Worm (Caenorhabditis elegans) whole organism, mixed stage, embryonic: ENCODE results near the gene C15B12.9.

ENCODE experiments used
- drap-1 ChIP-seq: fragments of 200-800 bp; sonication (Bioruptor generic); optimal IDR thresholded peaks from 3 replicates; lab custom pipeline; 2018; ENCODE audit warnings: mild to moderate bottlenecking, missing genetic modification characterization, missing compliant biosample characterization
- nhr-76 ChIP-seq: sonication (generic microtip); optimal IDR thresholded peaks from 2 replicates; lab custom pipeline; 2017; ENCODE audit warnings: missing biosample characterization, missing genetic modification characterization
- sptf-1 ChIP-seq: sonication (generic microtip); optimal IDR thresholded peaks from 2 replicates; lab custom pipeline; 2017; ENCODE audit warnings: mild to moderate bottlenecking, missing genetic modification characterization, moderate library complexity, missing compliant biosample characterization

DNA sequence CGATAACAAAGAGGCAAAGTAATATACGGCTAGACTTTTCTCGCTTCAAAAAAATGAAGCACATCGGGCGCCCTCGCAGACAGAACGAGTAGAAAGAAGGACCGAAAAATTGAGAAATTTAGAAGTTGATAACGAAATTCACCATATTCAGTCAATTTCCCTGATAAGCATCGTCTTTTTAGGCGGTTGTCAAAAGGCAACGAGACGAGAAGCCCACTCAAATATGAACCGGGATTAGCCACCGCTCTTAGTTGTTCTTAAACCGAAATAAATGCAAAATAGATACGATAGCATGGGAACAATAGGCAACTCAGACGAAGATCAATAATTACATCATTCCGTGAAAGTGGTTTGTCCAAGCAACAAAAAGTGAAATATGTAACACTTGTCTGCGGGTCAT lies 34.5 kb downstream of the C15B12.9 start:
- no peak for TF ChIP-seq sptf-1 (tag; lab: Kevin White, UChicago)
- no peak for TF ChIP-seq nhr-76 (tag; lab: Kevin White, UChicago)
- no peak for TF ChIP-seq drap-1 (GFP tag; lab: Kevin White, UChicago)
